Worm (Caenorhabditis elegans) whole organism, L3 larva: ENCODE measurements around the gene E01G4.6.
A peak's percentile ranks its signal among the peaks of the same experiment; 100 is the strongest.

Experiments used
- R02D3.7 ChIP-seq: fragments of 150-350 bp; optimal IDR thresholded peaks from 2 replicates; lab custom pipeline; 2014; ENCODE audit warnings: missing biosample characterization, missing genetic modification characterization
- ZK546.5 ChIP-seq: sonication (generic microtip); optimal IDR thresholded peaks from 2 replicates; lab custom pipeline; 2017; ENCODE audit warnings: missing biosample characterization, missing genetic modification characterization
- aly-2 ChIP-seq: fragments of 150-350 bp; optimal IDR thresholded peaks from 2 replicates; lab custom pipeline; 2014; ENCODE audit warnings: missing biosample characterization, missing genetic modification characterization
- ama-1 ChIP-seq: fragments of 150-350 bp; optimal IDR thresholded peaks from 2 replicates; lab custom pipeline; 2018
- ceh-16 ChIP-seq: sonication (generic microtip); optimal IDR thresholded peaks from 2 replicates; lab custom pipeline; 2017; ENCODE audit warnings: missing biosample characterization, missing genetic modification characterization
- ceh-28 ChIP-seq: fragments of 150-350 bp; optimal IDR thresholded peaks from 2 replicates; lab custom pipeline; 2014; ENCODE audit warnings: missing biosample characterization, missing genetic modification reagents, missing genetic modification characterization
- ceh-82 ChIP-seq: fragments of 150-350 bp; optimal IDR thresholded peaks from 2 replicates; lab custom pipeline; 2014; ENCODE audit warnings: missing biosample characterization, missing genetic modification characterization
- ceh-9 ChIP-seq: sonication (generic microtip); optimal IDR thresholded peaks from 2 replicates; lab custom pipeline; 2018; ENCODE audit warnings: missing biosample characterization, missing genetic modification characterization
- daf-12 ChIP-seq: fragments of 150-350 bp; optimal IDR thresholded peaks from 2 replicates; lab custom pipeline; 2014; ENCODE audit warnings: missing biosample characterization, missing genetic modification reagents, missing genetic modification characterization
- egl-27 ChIP-seq: sonication (generic microtip); optimal IDR thresholded peaks from 4 replicates; lab custom pipeline; 2017; ENCODE audit warnings: missing biosample characterization, missing genetic modification reagents, missing genetic modification characterization
- elt-1 ChIP-seq: fragments of 150-350 bp; optimal IDR thresholded peaks from 2 replicates; lab custom pipeline; 2014; ENCODE audit warnings: missing biosample characterization, missing genetic modification characterization
- elt-2 ChIP-seq: sonication (generic microtip); optimal IDR thresholded peaks from 2 replicates; lab custom pipeline; 2016; ENCODE audit warnings: missing genetic modification reagents, mild to moderate bottlenecking, missing genetic modification characterization, missing compliant biosample characterization
- elt-3 ChIP-seq, 3 experiments: fragments of 150-350 bp in 1 of 3; sonication (generic microtip) in 2 of 3; optimal IDR thresholded peaks; 2 replicates in 2 of 3; 4 replicates in 1 of 3; lab custom pipeline; 2014 to 2017; ENCODE audit warnings: missing biosample characterization in 3 of 3, missing genetic modification characterization in 3 of 3
- fkh-10 ChIP-seq: sonication (generic microtip); optimal IDR thresholded peaks from 2 replicates; lab custom pipeline; 2017; ENCODE audit warnings: missing biosample characterization, missing genetic modification reagents, missing genetic modification characterization
- fkh-2 ChIP-seq: fragments of 150-350 bp; optimal IDR thresholded peaks from 2 replicates; lab custom pipeline; 2014; ENCODE audit warnings: missing biosample characterization, missing genetic modification reagents, missing genetic modification characterization
- hmg-11 ChIP-seq: sonication (generic microtip); optimal IDR thresholded peaks from 2 replicates; lab custom pipeline; 2016; ENCODE audit warnings: missing genetic modification characterization, missing compliant biosample characterization
- jun-1 ChIP-seq: fragments of 150-350 bp; optimal IDR thresholded peaks from 2 replicates; lab custom pipeline; 2014; ENCODE audit warnings: missing biosample characterization, missing genetic modification reagents, missing genetic modification characterization
- lin-15B ChIP-seq: fragments of 150-350 bp; optimal IDR thresholded peaks from 2 replicates; lab custom pipeline; 2014; ENCODE audit warnings: missing biosample characterization, missing genetic modification characterization
- lin-39 ChIP-seq: fragments of 150-350 bp; optimal IDR thresholded peaks from 2 replicates; lab custom pipeline; 2018; ENCODE audit warnings: missing biosample characterization, missing genetic modification reagents, missing genetic modification characterization
- lsy-12 ChIP-seq: sonication (generic microtip); optimal IDR thresholded peaks from 2 replicates; lab custom pipeline; 2016; ENCODE audit warnings: mild to moderate bottlenecking, missing genetic modification characterization, missing compliant biosample characterization
- mdl-1 ChIP-seq: fragments of 150-350 bp; optimal IDR thresholded peaks from 2 replicates; lab custom pipeline; 2014; ENCODE audit warnings: missing biosample characterization, missing genetic modification characterization
- mml-1 ChIP-seq: fragments of 150-350 bp; sonication (generic microtip); optimal IDR thresholded peaks from 3 replicates; lab custom pipeline; 2014; ENCODE audit warnings: missing biosample characterization, missing genetic modification characterization
- nfya-1 ChIP-seq: sonication (generic microtip); optimal IDR thresholded peaks from 2 replicates; lab custom pipeline; 2017; ENCODE audit warnings: missing genetic modification characterization, mild to moderate bottlenecking, missing compliant biosample characterization, antibody characterized with exemption, moderate library complexity; ENCODE audit not compliant: insufficient read depth
- nhr-11 ChIP-seq: fragments of 150-350 bp; optimal IDR thresholded peaks from 2 replicates; lab custom pipeline; 2014; ENCODE audit warnings: missing biosample characterization, missing genetic modification characterization
- nhr-12 ChIP-seq: fragments of 150-350 bp; optimal IDR thresholded peaks from 2 replicates; lab custom pipeline; 2014; ENCODE audit warnings: missing biosample characterization, missing genetic modification characterization
- nhr-23 ChIP-seq: fragments of 150-350 bp; optimal IDR thresholded peaks from 2 replicates; lab custom pipeline; 2014; ENCODE audit warnings: missing biosample characterization, missing genetic modification reagents, missing genetic modification characterization
- nhr-237 ChIP-seq: fragments of 150-350 bp; optimal IDR thresholded peaks from 2 replicates; lab custom pipeline; 2014; ENCODE audit warnings: missing biosample characterization, missing genetic modification characterization
- nhr-28 ChIP-seq: fragments of 150-350 bp; optimal IDR thresholded peaks from 2 replicates; lab custom pipeline; 2014; ENCODE audit warnings: missing biosample characterization, missing genetic modification characterization
- nhr-67 ChIP-seq: fragments of 150-350 bp; optimal IDR thresholded peaks from 2 replicates; lab custom pipeline; 2014; ENCODE audit warnings: missing biosample characterization, missing genetic modification characterization
- nhr-76 ChIP-seq: fragments of 150-350 bp; sonication (generic microtip); optimal IDR thresholded peaks from 5 replicates; lab custom pipeline; 2014; ENCODE audit warnings: missing biosample characterization, missing genetic modification characterization
- nhr-77 ChIP-seq: fragments of 150-350 bp; optimal IDR thresholded peaks from 2 replicates; lab custom pipeline; 2014; ENCODE audit warnings: missing biosample characterization, missing genetic modification characterization
- pha-4 ChIP-seq: fragments of 150-350 bp; optimal IDR thresholded peaks from 2 replicates; lab custom pipeline; 2014; ENCODE audit warnings: missing biosample characterization, missing genetic modification reagents, missing genetic modification characterization
- pqm-1 ChIP-seq: fragments of 150-350 bp; optimal IDR thresholded peaks from 2 replicates; lab custom pipeline; 2017; ENCODE audit warnings: missing biosample characterization, missing genetic modification characterization, inconsistent platforms
- sea-2 ChIP-seq: fragments of 150-350 bp; sonication (generic microtip); optimal IDR thresholded peaks from 4 replicates; lab custom pipeline; 2014; ENCODE audit warnings: missing biosample characterization, missing genetic modification reagents, missing genetic modification characterization
- skn-1 ChIP-seq: fragments of 150-350 bp; optimal IDR thresholded peaks from 2 replicates; lab custom pipeline; 2014; ENCODE audit warnings: missing biosample characterization, missing genetic modification characterization
- snpc-4 ChIP-seq: fragments of 150-350 bp; optimal IDR thresholded peaks from 2 replicates; lab custom pipeline; 2014; ENCODE audit warnings: missing biosample characterization, missing genetic modification characterization
- unc-39 ChIP-seq: sonication (generic microtip); optimal IDR thresholded peaks from 4 replicates; lab custom pipeline; 2017; ENCODE audit warnings: missing biosample characterization, missing genetic modification characterization
- unc-62 ChIP-seq: fragments of 150-350 bp; sonication (generic microtip); optimal IDR thresholded peaks from 4 replicates; lab custom pipeline; 2014; ENCODE audit warnings: missing biosample characterization, missing genetic modification reagents, missing genetic modification characterization
- zag-1 ChIP-seq: fragments of 150-350 bp; optimal IDR thresholded peaks from 2 replicates; lab custom pipeline; 2014; ENCODE audit warnings: missing biosample characterization, missing genetic modification characterization
- ztf-11 ChIP-seq: fragments of 150-350 bp; optimal IDR thresholded peaks from 2 replicates; lab custom pipeline; 2014; ENCODE audit warnings: missing biosample characterization, missing genetic modification characterization
- ztf-4 ChIP-seq: fragments of 150-350 bp; optimal IDR thresholded peaks from 2 replicates; lab custom pipeline; 2014; ENCODE audit warnings: missing biosample characterization, missing genetic modification characterization

The E01G4.6 gene

ce11 chrII:13447668-13448067 is 34.5 kb upstream of the E01G4.6 start (continued):
- no peak for TF ChIP-seq nhr-76 (tag; lab: Kevin White, UChicago)
- peak; percentile 64 for TF ChIP-seq ceh-28 (tag; lab: Kevin White, UChicago)
- peak; percentile 66 for TF ChIP-seq elt-2
- TF ChIP-seq jun-1 (tag; lab: Kevin White, UChicago), result peak; percentile 57
- TF ChIP-seq unc-39, result no peak
- no peak for TF ChIP-seq daf-12 (tag; lab: Kevin White, UChicago)
- TF ChIP-seq nhr-11 (tag; lab: Kevin White, UChicago), result peak; percentile 51
- TF ChIP-seq, all 47 proteins: peak for 21

- TF ChIP-seq nhr-28 (tag; lab: Kevin White, UChicago), result no peak
- no peak for TF ChIP-seq pha-4 (tag; lab: Kevin White, UChicago)
Measured at ce11 chrII:13451321-13451720, 30.9 kb upstream of the E01G4.6 start.

- no peak for TF ChIP-seq unc-62 (GFP tag; lab: Kevin White, UChicago)
- peak; percentile 53 for TF ChIP-seq ceh-28 (tag; lab: Kevin White, UChicago)
- TF ChIP-seq nhr-237 (tag; lab: Kevin White, UChicago), result no peak
- no peak for TF ChIP-seq pha-4 (tag; lab: Kevin White, UChicago)
Measured at ce11 chrII:13454839-13455238, 27.4 kb upstream of the E01G4.6 start.

- no peak for TF ChIP-seq zag-1 (tag; lab: Kevin White, UChicago)
- no peak for TF ChIP-seq mdl-1 (tag; lab: Kevin White, UChicago)
- TF ChIP-seq hmg-11, result peak; percentile 32
- peak; percentile 40 for TF ChIP-seq elt-2
- peak; percentile 58 for TF ChIP-seq nfya-1 (tag; lab: Kevin White, UChicago)
- no peak for TF ChIP-seq ama-1 (lab: Kevin White, UChicago)
- peak; percentile 61 for TF ChIP-seq lin-39 (tag; lab: Kevin White, UChicago)
- TF ChIP-seq pha-4 (tag; lab: Kevin White, UChicago), result peak; percentile 73
- TF ChIP-seq ceh-9, result no peak
- TF ChIP-seq snpc-4, result peak; percentile 36
- TF ChIP-seq nhr-11 (tag; lab: Kevin White, UChicago), result no peak
- TF ChIP-seq ceh-82 (tag; lab: Kevin White, UChicago), result no peak
- no peak for TF ChIP-seq nhr-28 (tag; lab: Kevin White, UChicago)
- no peak for TF ChIP-seq fkh-10 (GFP tag; lab: Kevin White, UChicago)
- no peak for TF ChIP-seq nhr-23 (tag; lab: Kevin White, UChicago)
Measured at ce11 chrII:13456622-13457021, 25.6 kb upstream of the E01G4.6 start.

ce11 chrII:13460592-13461395 is 21.4 kb upstream of the E01G4.6 start, which contains the start of gene pqn-27:
Gene pqn-27 (minus strand): TSS chrII:13460642.
- TF ChIP-seq elt-1 (no peak), ceh-9 (no peak), jun-1 (tag; lab: Kevin White, UChicago) (peak; percentile 6), mdl-1 (tag; lab: Kevin White, UChicago) (no peak), skn-1 (tag; lab: Kevin White, UChicago) (peak; percentile 44), fkh-10 (GFP tag; lab: Kevin White, UChicago) (no peak), hmg-11 (peak; percentile 34), ztf-11 (tag; lab: Kevin White, UChicago) (no peak), nhr-28 (tag; lab: Kevin White, UChicago) (no peak), elt-2 (peak; percentile 60), ceh-82 (tag; lab: Kevin White, UChicago) (no peak), lsy-12 (tag; lab: Kevin White, UChicago) (peak; percentile 91), pha-4 (tag; lab: Kevin White, UChicago) (peak; percentile 65), lin-15B (tag; lab: Kevin White, UChicago) (peak; percentile 56), egl-27 (tag; lab: Kevin White, UChicago) (no peak), zag-1 (tag; lab: Kevin White, UChicago) (no peak), elt-3 (tag; optimal IDR thresholded peaks at IDR 0.05; lab: Kevin White, UChicago) (peak in 1 of 3 experiments; percentile 86), sea-2 (GFP tag; lab: Kevin White, UChicago) (no peak), ceh-16 (tag; lab: Kevin White, UChicago) (no peak), nhr-237 (tag; lab: Kevin White, UChicago) (no peak), nhr-12 (tag; lab: Kevin White, UChicago) (no peak), ztf-4 (tag; lab: Kevin White, UChicago) (peak; percentile 78), nhr-23 (tag; lab: Kevin White, UChicago) (peak; percentile 73), nfya-1 (tag; lab: Kevin White, UChicago) (peak; percentile 70), unc-39 (no peak), ama-1 (lab: Kevin White, UChicago) (peak; percentile 96), mml-1 (tag; lab: Kevin White, UChicago) (no peak), R02D3.7 (tag; lab: Kevin White, UChicago) (no peak), fkh-2 (tag; lab: Kevin White, UChicago) (no peak), nhr-67 (tag; lab: Kevin White, UChicago) (no peak), ceh-28 (tag; lab: Kevin White, UChicago) (peak; percentile 80), unc-62 (GFP tag; lab: Kevin White, UChicago) (no peak), aly-2 (tag; lab: Kevin White, UChicago) (no peak), nhr-77 (peak; percentile 76), ZK546.5 (tag; lab: Kevin White, UChicago) (no peak), pqm-1 (tag; lab: Kevin White, UChicago) (peak; percentile 61)
